Worm (Caenorhabditis elegans) whole organism, late embryonic: ENCODE data around the gene tbc-17.

ENCODE experiments used
- ama-1 ChIP-seq: fragments of 150-350 bp; optimal IDR thresholded peaks from 2 replicates; lab custom pipeline; 2014
- che-1 ChIP-seq: sonication (generic microtip); optimal IDR thresholded peaks from 2 replicates; lab custom pipeline; 2016; ENCODE audit warnings: mild to moderate bottlenecking, missing genetic modification characterization, missing compliant biosample characterization
- elt-2 ChIP-seq: sonication (generic microtip); optimal IDR thresholded peaks from 2 replicates; lab custom pipeline; 2016; ENCODE audit warnings: missing genetic modification reagents, missing genetic modification characterization, missing compliant biosample characterization
- fkh-6 ChIP-seq: sonication (generic microtip); optimal IDR thresholded peaks from 2 replicates; lab custom pipeline; 2016; ENCODE audit warnings: missing genetic modification characterization, missing compliant biosample characterization
- hlh-13 ChIP-seq: fragments of 200-800 bp; sonication (Bioruptor generic); optimal IDR thresholded peaks from 2 replicates; lab custom pipeline; 2018; ENCODE audit warnings: mild to moderate bottlenecking, missing genetic modification characterization, missing compliant biosample characterization
- nhr-11 ChIP-seq: fragments of 150-350 bp; optimal IDR thresholded peaks from 2 replicates; lab custom pipeline; 2014; ENCODE audit warnings: missing biosample characterization, missing genetic modification characterization
- ref-2 ChIP-seq: sonication (generic microtip); optimal IDR thresholded peaks from 2 replicates; lab custom pipeline; 2016; ENCODE audit warnings: missing genetic modification characterization, missing compliant biosample characterization
- unc-42 ChIP-seq: sonication (generic microtip); optimal IDR thresholded peaks from 2 replicates; lab custom pipeline; 2016; ENCODE audit warnings: missing genotype, missing genetic modification characterization, missing compliant biosample characterization

DNA sequence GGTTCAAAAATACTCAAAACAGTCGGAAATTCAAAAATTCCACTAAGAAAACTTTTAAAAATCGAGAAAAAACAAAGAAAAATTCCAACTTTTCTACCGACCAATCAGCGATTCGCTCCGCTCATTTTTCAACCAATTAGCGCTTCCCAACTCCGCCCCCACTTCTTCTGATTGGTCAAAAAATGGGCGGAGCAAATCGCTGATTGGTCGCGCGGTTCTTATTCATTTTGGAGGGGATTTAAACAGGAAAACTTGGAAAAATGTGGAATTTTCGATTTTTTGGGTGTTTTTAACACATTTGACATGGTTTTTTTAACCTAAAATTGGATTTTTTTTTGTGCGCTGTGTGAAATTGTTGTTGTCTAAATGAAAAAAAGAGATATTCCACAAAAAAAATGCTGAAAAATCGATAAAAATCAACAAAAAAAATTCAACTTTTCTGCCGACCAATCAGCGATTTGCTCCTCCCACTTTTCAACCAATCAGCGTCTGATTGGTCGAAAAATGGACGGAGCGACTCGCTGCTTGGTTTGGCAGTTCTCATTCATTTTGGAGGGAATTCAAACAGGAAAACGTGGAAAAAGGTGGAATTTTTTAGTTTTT, 28.6 kb downstream of the tbc-17 start:
- TF ChIP-seq che-1 (tag; lab: Kevin White, UChicago) (no peak), nhr-11 (tag; lab: Kevin White, UChicago) (no peak), hlh-13 (GFP tag; lab: Kevin White, UChicago) (no peak), elt-2 (tag; lab: Kevin White, UChicago) (no peak), unc-42 (tag; lab: Kevin White, UChicago) (no peak), ama-1 (lab: Kevin White, UChicago) (no peak), ref-2 (tag; lab: Kevin White, UChicago) (no peak), fkh-6 (tag; lab: Kevin White, UChicago) (no peak)
